1 fruit fly cellular context compared by ENCODE assay signal in genomic region chr3L:11484483-11484882, dm6.
A peak's percentile ranks its signal among the peaks of the same experiment; 100 is the strongest.
TF ChIP-seq lines count a peak whose summit lies in the region.

No protein-coding gene starts in this region.

TF ChIP-seq in whole organism, embryonic, 481 proteins besides CTCF, POLR2A, EP300 and RAD21 (continued from another document):
- TF ChIP-seq CG13296 (GFP tag; optimal IDR thresholded peaks at IDR 0.05; lab: Kevin White, UChicago) (peak; percentile 2), CG7357 (GFP tag; IDR thresholded peaks at IDR 0.05; lab: Robert Waterston, UW) (no peak), Opbp (GFP tag; IDR thresholded peaks at IDR 0.05; lab: Robert Waterston, UW; ENCODE audit: partially characterized antibody) (no peak), CG2199 (GFP tag; IDR thresholded peaks at IDR 0.05; lab: Robert Waterston, UW) (no peak), CG18262 (tag; optimal IDR thresholded peaks at IDR 0.05; lab: Kevin White, UChicago) (peak; percentile 27), phol (tag; optimal IDR thresholded peaks at IDR 0.05; lab: Kevin White, UChicago) (peak; percentile 64), ewg (GFP tag; optimal IDR thresholded peaks at IDR 0.05; lab: Kevin White, UChicago) (no peak), Fer1 (GFP tag; optimal IDR thresholded peaks at IDR 0.05; lab: Kevin White, UChicago) (peak; percentile 56), ab (GFP tag; optimal IDR thresholded peaks at IDR 0.05; lab: Kevin White, UChicago) (no peak), CG10979 (tag; optimal IDR thresholded peaks at IDR 0.05; lab: Kevin White, UChicago) (peak; percentile 57), zen (tag; optimal IDR thresholded peaks at IDR 0.05; lab: Kevin White, UChicago) (no peak), HLH54F (GFP tag; optimal IDR thresholded peaks at IDR 0.05; lab: Kevin White, UChicago) (no peak), CG15601 (tag; optimal IDR thresholded peaks at IDR 0.05; lab: Kevin White, UChicago) (no peak), CG15479 (GFP tag; optimal IDR thresholded peaks at IDR 0.05; lab: Kevin White, UChicago) (no peak), CG17385 (GFP tag; optimal IDR thresholded peaks at IDR 0.05; lab: Kevin White, UChicago) (peak; percentile 22), CG10209 (GFP tag; optimal IDR thresholded peaks at IDR 0.05; lab: Kevin White, UChicago) (peak; percentile 6), Meics (GFP tag; optimal IDR thresholded peaks at IDR 0.05; lab: Kevin White, UChicago) (peak; percentile 49), Mes4 (GFP tag; optimal IDR thresholded peaks at IDR 0.05; lab: Kevin White, UChicago) (no peak), CG14860 (GFP tag; IDR thresholded peaks at IDR 0.05; lab: Robert Waterston, UW; ENCODE audit: partially characterized antibody) (no peak), CG6854 (GFP tag; optimal IDR thresholded peaks at IDR 0.05; lab: Kevin White, UChicago) (peak; percentile 14), insv (GFP tag; optimal IDR thresholded peaks at IDR 0.05; lab: Kevin White, UChicago) (no peak), Xrp1 (GFP tag; IDR thresholded peaks at IDR 0.05; lab: Robert Waterston, UW) (peak; percentile 66), ci (GFP tag; IDR thresholded peaks at IDR 0.05; lab: Robert Waterston, UW) (peak; percentile 68; the same call in 1 of the 3 replicates), HmgZ (tag; optimal IDR thresholded peaks at IDR 0.05; lab: Kevin White, UChicago) (no peak), CG15696 (tag; optimal IDR thresholded peaks at IDR 0.05; lab: Kevin White, UChicago) (no peak), CG2712 (tag; optimal IDR thresholded peaks at IDR 0.05; lab: Kevin White, UChicago) (peak; percentile 27), vvl (GFP tag; IDR thresholded peaks at IDR 0.05; lab: Robert Waterston, UW) (no peak), danr (GFP tag; IDR thresholded peaks at IDR 0.05; lab: Robert Waterston, UW) (0 out of 2 replicates have a peak, but pooled peaks have one; percentile 17), CG11398 (GFP tag; optimal IDR thresholded peaks at IDR 0.05; lab: Kevin White, UChicago) (no peak), CG14710 (tag; optimal IDR thresholded peaks at IDR 0.05; lab: Kevin White, UChicago) (peak; percentile 22), Atf6 (GFP tag; IDR thresholded peaks at IDR 0.05; lab: Robert Waterston, UW) (no peak)
TF ChIP-seq in whole organism, embryonic: peak in this region for 86.
